Fruit fly (Drosophila melanogaster) whole organism: ENCODE results near the gene CG13919.

Experiments used
- CG8478 ChIP-seq: fragments of >200 bp; optimal IDR thresholded peaks from 2 replicates; lab custom pipeline; 2018; ENCODE audit warnings: inconsistent platforms
- Dll ChIP-seq: fragments of >200 bp; optimal IDR thresholded peaks from 2 replicates; lab custom pipeline; 2017
- EcR ChIP-seq, 2 experiments: fragments of >200 bp; optimal IDR thresholded peaks; 2 replicates each; lab custom pipeline; 2017; ENCODE audit warnings: missing biosample characterization in 2 of 2, missing genetic modification characterization in 2 of 2, missing genetic modification reagents in 2 of 2
- usp ChIP-seq: fragments of >200 bp; optimal IDR thresholded peaks from 2 replicates; lab custom pipeline; 2017; ENCODE audit warnings: missing biosample characterization, missing genetic modification characterization, mixed read lengths

DNA sequence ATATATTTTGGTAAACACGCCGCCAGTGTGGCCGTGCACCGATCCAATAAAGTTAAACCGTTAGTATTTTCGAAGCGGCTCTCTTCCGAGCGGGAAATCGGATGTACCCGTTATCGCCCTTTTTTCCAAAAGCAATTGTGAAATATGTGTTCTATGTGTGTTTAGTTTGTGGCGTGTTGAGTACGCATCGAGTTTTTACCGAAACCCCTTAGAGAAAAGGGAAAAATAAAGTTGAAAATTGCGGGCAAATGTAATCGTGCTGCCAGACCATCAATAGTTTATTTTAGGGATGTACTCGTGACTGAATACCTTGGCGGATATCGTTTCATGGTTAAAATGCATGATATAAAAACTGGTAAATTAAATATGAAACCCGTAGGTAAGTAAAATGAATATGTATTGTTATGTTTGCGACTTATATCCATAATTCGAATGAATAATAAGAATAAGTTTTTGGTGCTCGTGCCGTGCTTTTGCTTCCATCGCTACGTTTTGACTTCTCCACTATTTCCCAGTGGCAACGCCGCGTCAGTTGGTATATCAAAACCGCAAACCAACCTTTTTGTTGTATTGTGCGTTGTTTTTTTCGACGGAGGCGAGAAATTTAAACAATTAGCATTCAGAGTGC is 6.0 kb upstream of the CG13919 start, which contains the start of the genes Mettl2 and Bgb:
- TF ChIP-seq CG8478 (lab: Kevin White, UChicago) (no peak), Dll (no peak), usp (GFP tag; lab: Kevin White, UChicago) (no peak), EcR (GFP tag; optimal IDR thresholded peaks at IDR 0.05; lab: Kevin White, UChicago) (no peak)
